Worm (Caenorhabditis elegans) whole organism, mixed stage, embryonic: ENCODE results near the gene str-207.

Source experiments
- M03D4.4 ChIP-seq: sonication (generic microtip); optimal IDR thresholded peaks from 2 replicates; lab custom pipeline; 2017; ENCODE audit warnings: mild to moderate bottlenecking, missing genetic modification characterization, missing compliant biosample characterization
- bed-3 ChIP-seq: fragments of 200-800 bp; sonication (Bioruptor generic); optimal IDR thresholded peaks from 3 replicates; lab custom pipeline; 2018; ENCODE audit warnings: mild to moderate bottlenecking, missing genetic modification characterization, moderate library complexity, missing compliant biosample characterization
- blmp-1 ChIP-seq: fragments of 150-350 bp; optimal IDR thresholded peaks from 2 replicates; lab custom pipeline; 2014; ENCODE audit warnings: missing biosample characterization, missing genetic modification characterization
- ceh-39 ChIP-seq: fragments of 150-350 bp; optimal IDR thresholded peaks from 2 replicates; lab custom pipeline; 2014; ENCODE audit warnings: missing biosample characterization, missing genetic modification characterization
- ceh-43 ChIP-seq: fragments of 200-800 bp; sonication (Bioruptor generic); optimal IDR thresholded peaks from 2 replicates; lab custom pipeline; 2018; ENCODE audit warnings: mild to moderate bottlenecking, missing genetic modification characterization, moderate library complexity, missing compliant biosample characterization
- ceh-83 ChIP-seq: fragments of 200-800 bp; sonication (Bioruptor generic); optimal IDR thresholded peaks from 2 replicates; lab custom pipeline; 2018; ENCODE audit warnings: mild to moderate bottlenecking, missing genetic modification characterization, missing compliant biosample characterization
- ces-1 ChIP-seq: fragments of 150-350 bp; optimal IDR thresholded peaks from 2 replicates; lab custom pipeline; 2014; ENCODE audit warnings: missing biosample characterization, missing genetic modification reagents, missing genetic modification characterization
- cnd-1 ChIP-seq: fragments of 200-800 bp; sonication (Bioruptor generic); optimal IDR thresholded peaks from 2 replicates; lab custom pipeline; 2018; ENCODE audit warnings: mild to moderate bottlenecking, missing genetic modification characterization, missing compliant biosample characterization
- drap-1 ChIP-seq: fragments of 200-800 bp; sonication (Bioruptor generic); optimal IDR thresholded peaks from 3 replicates; lab custom pipeline; 2018; ENCODE audit warnings: mild to moderate bottlenecking, missing genetic modification characterization, missing compliant biosample characterization
- elt-1 ChIP-seq: sonication (generic microtip); optimal IDR thresholded peaks from 2 replicates; lab custom pipeline; 2017; ENCODE audit warnings: missing genetic modification characterization, mild to moderate bottlenecking, missing compliant biosample characterization, antibody characterized with exemption, moderate library complexity, borderline replicate concordance; ENCODE audit not compliant: insufficient read depth
- elt-3 ChIP-seq: fragments of 150-350 bp; optimal IDR thresholded peaks from 2 replicates; lab custom pipeline; 2014; ENCODE audit warnings: missing biosample characterization, missing genetic modification characterization
- hlh-1 ChIP-seq: fragments of 150-350 bp; optimal IDR thresholded peaks from 2 replicates; lab custom pipeline; 2014; ENCODE audit warnings: missing biosample characterization, missing genetic modification reagents, missing genetic modification characterization
- lin-13 ChIP-seq: fragments of 150-350 bp; optimal IDR thresholded peaks from 2 replicates; lab custom pipeline; 2014; ENCODE audit warnings: missing biosample characterization, missing genetic modification characterization
- lin-32 ChIP-seq: fragments of 200-800 bp; sonication (Bioruptor generic); optimal IDR thresholded peaks from 2 replicates; lab custom pipeline; 2018; ENCODE audit warnings: mild to moderate bottlenecking, missing genetic modification characterization, missing compliant biosample characterization
- lsy-2 ChIP-seq: fragments of 150-350 bp; optimal IDR thresholded peaks from 2 replicates; lab custom pipeline; 2014; ENCODE audit warnings: missing biosample characterization, missing genetic modification characterization
- mab-5 ChIP-seq: fragments of 150-350 bp; optimal IDR thresholded peaks from 2 replicates; lab custom pipeline; 2014; ENCODE audit warnings: missing biosample characterization, missing genetic modification characterization
- mep-1 ChIP-seq: fragments of 150-350 bp; optimal IDR thresholded peaks from 2 replicates; lab custom pipeline; 2017; ENCODE audit warnings: missing biosample characterization, missing genetic modification reagents, missing genetic modification characterization, inconsistent platforms
- mls-2 ChIP-seq: sonication (generic microtip); optimal IDR thresholded peaks from 2 replicates; lab custom pipeline; 2016; ENCODE audit warnings: mild to moderate bottlenecking, missing genetic modification characterization, moderate library complexity, missing compliant biosample characterization
- nhr-12 ChIP-seq: fragments of 150-350 bp; optimal IDR thresholded peaks from 2 replicates; lab custom pipeline; 2014; ENCODE audit warnings: missing biosample characterization, missing genetic modification characterization
- nhr-2 ChIP-seq: fragments of 150-350 bp; optimal IDR thresholded peaks from 2 replicates; lab custom pipeline; 2014; ENCODE audit warnings: missing biosample characterization, missing genetic modification characterization
- nhr-237 ChIP-seq: fragments of 150-350 bp; optimal IDR thresholded peaks from 2 replicates; lab custom pipeline; 2014; ENCODE audit warnings: missing biosample characterization, missing genetic modification characterization
- nhr-28 ChIP-seq: fragments of 150-350 bp; optimal IDR thresholded peaks from 2 replicates; lab custom pipeline; 2014; ENCODE audit warnings: missing biosample characterization, missing genetic modification characterization
- nhr-76 ChIP-seq: sonication (generic microtip); optimal IDR thresholded peaks from 2 replicates; lab custom pipeline; 2017; ENCODE audit warnings: missing biosample characterization, missing genetic modification characterization
- pha-4 ChIP-seq: fragments of 150-350 bp; optimal IDR thresholded peaks from 2 replicates; lab custom pipeline; 2018; ENCODE audit warnings: missing biosample characterization, missing genetic modification reagents, missing genetic modification characterization
- sem-2 ChIP-seq: fragments of 200-800 bp; sonication (Bioruptor generic); optimal IDR thresholded peaks from 2 replicates; lab custom pipeline; 2018; ENCODE audit warnings: mild to moderate bottlenecking, missing genetic modification characterization, missing compliant biosample characterization
- snpc-4 ChIP-seq: fragments of 150-350 bp; optimal IDR thresholded peaks from 2 replicates; lab custom pipeline; 2014; ENCODE audit warnings: missing biosample characterization, missing genetic modification characterization
- sptf-1 ChIP-seq: sonication (generic microtip); optimal IDR thresholded peaks from 2 replicates; lab custom pipeline; 2017; ENCODE audit warnings: mild to moderate bottlenecking, missing genetic modification characterization, moderate library complexity, missing compliant biosample characterization
- tbx-8 ChIP-seq: fragments of 200-800 bp; sonication (Bioruptor generic); optimal IDR thresholded peaks from 2 replicates; lab custom pipeline; 2018; ENCODE audit warnings: mild to moderate bottlenecking, missing genetic modification characterization, moderate library complexity, missing compliant biosample characterization
- unc-120 ChIP-seq: sonication (generic microtip); optimal IDR thresholded peaks from 2 replicates; lab custom pipeline; 2017; ENCODE audit warnings: missing genetic modification characterization, missing compliant biosample characterization; ENCODE audit not compliant: poor library complexity, severe bottlenecking
- unc-39 ChIP-seq: fragments of 150-350 bp; optimal IDR thresholded peaks from 2 replicates; lab custom pipeline; 2014; ENCODE audit warnings: missing biosample characterization, missing genetic modification characterization
- unc-62 ChIP-seq: fragments of 150-350 bp; optimal IDR thresholded peaks from 2 replicates; lab custom pipeline; 2014; ENCODE audit warnings: missing biosample characterization, missing genetic modification reagents, missing genetic modification characterization
- zip-8 ChIP-seq: fragments of 150-350 bp; optimal IDR thresholded peaks from 2 replicates; lab custom pipeline; 2014; ENCODE audit warnings: missing biosample characterization, missing genetic modification characterization
- ztf-11 ChIP-seq: fragments of 150-350 bp; optimal IDR thresholded peaks from 2 replicates; lab custom pipeline; 2014; ENCODE audit warnings: missing biosample characterization, missing genetic modification characterization

Gene str-207

ce11 chrV:4951434-4951833 is at the start of gene str-207:
TSS of gene str-207 (plus strand) at chrV:4951734.
- TF ChIP-seq drap-1 = no peak
- no peak for TF ChIP-seq nhr-2 (tag; lab: Kevin White, UChicago)
- no peak for TF ChIP-seq sptf-1 (tag; lab: Kevin White, UChicago)
- no peak for TF ChIP-seq unc-62 (GFP tag; lab: Kevin White, UChicago)
- TF ChIP-seq blmp-1 = no peak
- no peak for TF ChIP-seq mep-1 (tag; lab: Kevin White, UChicago)
- no peak for TF ChIP-seq nhr-28 (tag; lab: Kevin White, UChicago)
- TF ChIP-seq snpc-4 (tag; lab: Kevin White, UChicago) = no peak
- no peak for TF ChIP-seq mls-2 (tag; lab: Kevin White, UChicago)
- no peak for TF ChIP-seq ceh-43
- no peak for TF ChIP-seq zip-8 (tag; lab: Kevin White, UChicago)
- TF ChIP-seq mab-5 (tag; lab: Kevin White, UChicago) = no peak
- no peak for TF ChIP-seq lin-32
- TF ChIP-seq nhr-237 (tag; lab: Kevin White, UChicago) = no peak
- no peak for TF ChIP-seq ceh-83 (GFP tag; lab: Kevin White, UChicago)
- no peak for TF ChIP-seq nhr-12 (tag; lab: Kevin White, UChicago)
- TF ChIP-seq cnd-1 (tag; lab: Kevin White, UChicago) = no peak
- TF ChIP-seq ces-1 (GFP tag; lab: Kevin White, UChicago) = no peak
- no peak for TF ChIP-seq unc-39 (tag; lab: Kevin White, UChicago)

- TF ChIP-seq sem-2 (GFP tag; lab: Kevin White, UChicago) = no peak
- TF ChIP-seq nhr-2 (tag; lab: Kevin White, UChicago) = no peak
- no peak for TF ChIP-seq nhr-237 (tag; lab: Kevin White, UChicago)
- TF ChIP-seq unc-39 (tag; lab: Kevin White, UChicago) = no peak
- no peak for TF ChIP-seq M03D4.4 (tag; lab: Kevin White, UChicago)
- TF ChIP-seq mls-2 (tag; lab: Kevin White, UChicago) = no peak
- TF ChIP-seq zip-8 (tag; lab: Kevin White, UChicago) = no peak
- TF ChIP-seq lin-32 = no peak
- TF ChIP-seq ceh-43 = no peak
- TF ChIP-seq drap-1 = no peak
- TF ChIP-seq cnd-1 (tag; lab: Kevin White, UChicago) = no peak
- TF ChIP-seq ceh-39 (tag; lab: Kevin White, UChicago) = no peak
- no peak for TF ChIP-seq blmp-1
- TF ChIP-seq unc-120 (tag; lab: Kevin White, UChicago) = no peak
- TF ChIP-seq pha-4 (tag; lab: Kevin White, UChicago) = no peak
- no peak for TF ChIP-seq mab-5 (tag; lab: Kevin White, UChicago)
- TF ChIP-seq ces-1 (GFP tag; lab: Kevin White, UChicago) = no peak
- no peak for TF ChIP-seq elt-3
- no peak for TF ChIP-seq nhr-12 (tag; lab: Kevin White, UChicago)
- TF ChIP-seq lsy-2 (tag; lab: Kevin White, UChicago) = no peak
Observed at ce11 chrV:4903696-4904095, 47.8 kb upstream of the str-207 start, which contains the start of gene ugt-8. TSS of gene ugt-8 (plus strand) at chrV:4903930.

- TF ChIP-seq zip-8 (tag; lab: Kevin White, UChicago) (no peak), lin-32 (no peak), nhr-76 (tag; lab: Kevin White, UChicago) (no peak), elt-3 (no peak), pha-4 (tag; lab: Kevin White, UChicago) (no peak), elt-1 (tag; lab: Kevin White, UChicago) (no peak), nhr-237 (tag; lab: Kevin White, UChicago) (no peak), cnd-1 (tag; lab: Kevin White, UChicago) (no peak), mab-5 (tag; lab: Kevin White, UChicago) (no peak), nhr-28 (tag; lab: Kevin White, UChicago) (no peak), mls-2 (tag; lab: Kevin White, UChicago) (no peak), M03D4.4 (tag; lab: Kevin White, UChicago) (no peak), lin-13 (tag; lab: Kevin White, UChicago) (no peak), drap-1 (no peak), ceh-39 (tag; lab: Kevin White, UChicago) (no peak), unc-120 (tag; lab: Kevin White, UChicago) (no peak), sptf-1 (tag; lab: Kevin White, UChicago) (no peak)
Observed at ce11 chrV:4905953-4906352, 45.6 kb upstream of the str-207 start, which contains the start of gene ugt-14. TSS of gene ugt-14 (plus strand) at chrV:4906253.

- TF ChIP-seq nhr-76 (tag; lab: Kevin White, UChicago) (no peak), snpc-4 (tag; lab: Kevin White, UChicago) (no peak), M03D4.4 (tag; lab: Kevin White, UChicago) (no peak), elt-1 (tag; lab: Kevin White, UChicago) (no peak), ces-1 (GFP tag; lab: Kevin White, UChicago) (no peak), lin-13 (tag; lab: Kevin White, UChicago) (no peak), tbx-8 (GFP tag; lab: Kevin White, UChicago) (no peak), unc-120 (tag; lab: Kevin White, UChicago) (no peak), mep-1 (tag; lab: Kevin White, UChicago) (no peak), drap-1 (no peak), pha-4 (tag; lab: Kevin White, UChicago) (no peak), bed-3 (GFP tag; lab: Kevin White, UChicago) (no peak), blmp-1 (no peak), hlh-1 (tag; lab: Kevin White, UChicago) (no peak), ztf-11 (tag; lab: Kevin White, UChicago) (no peak), unc-62 (GFP tag; lab: Kevin White, UChicago) (no peak)
- TF ChIP-seq, all 35 proteins: peak for 0
Observed at ce11 chrV:4908591-4908990, 42.9 kb upstream of the str-207 start, which contains the start of gene ugt-13. TSS of gene ugt-13 (plus strand) at chrV:4908884.
